Worm (Caenorhabditis elegans) whole organism, young adult: Measurements from ENCODE around the gene cpna-3.

ENCODE experiments used
- B0019.2 ChIP-seq: fragments of 200-800 bp; sonication (Bioruptor generic); conservative IDR thresholded peaks from 2 replicates; pipeline ENCODE4 v1.3.6; 2022; ENCODE audit warnings: missing genetic modification reagents, missing genetic modification characterization, missing compliant biosample characterization
- B0336.3 ChIP-seq: fragments of 200-800 bp; sonication (Bioruptor generic); IDR thresholded peaks from 2 replicates; pipeline ENCODE4 v1.3.6; 2022; ENCODE audit warnings: missing genetic modification characterization, missing compliant biosample characterization
- C17E4.6 ChIP-seq: fragments of 200-800 bp; sonication (Bioruptor generic); IDR thresholded peaks from 2 replicates; pipeline ENCODE4 v1.3.6; 2022; ENCODE audit warnings: missing genetic modification reagents, missing genetic modification characterization, missing compliant biosample characterization
- F10E7.11 ChIP-seq: sonication (generic microtip); optimal IDR thresholded peaks from 2 replicates; lab custom pipeline; 2017; ENCODE audit warnings: mild to moderate bottlenecking, missing genetic modification characterization, moderate library complexity, missing compliant biosample characterization
- F23B12.7 ChIP-seq: sonication (generic microtip); optimal IDR thresholded peaks from 2 replicates; lab custom pipeline; 2017; ENCODE audit warnings: missing genetic modification characterization, mild to moderate bottlenecking, missing compliant biosample characterization, antibody characterized with exemption, moderate library complexity; ENCODE audit not compliant: insufficient read depth
- F49E8.2 ChIP-seq: sonication (generic microtip); optimal IDR thresholded peaks from 3 replicates; lab custom pipeline; 2017; ENCODE audit warnings: missing genetic modification characterization, mild to moderate bottlenecking, missing compliant biosample characterization, antibody characterized with exemption, moderate library complexity; ENCODE audit not compliant: insufficient read depth
- F52B5.7 ChIP-seq: sonication (generic microtip); optimal IDR thresholded peaks from 2 replicates; lab custom pipeline; 2016; ENCODE audit warnings: mild to moderate bottlenecking, missing genetic modification characterization, missing compliant biosample characterization
- F57A8.1 ChIP-seq: fragments of 200-800 bp; sonication (Bioruptor generic); optimal IDR thresholded peaks from 2 replicates; lab custom pipeline; 2018; ENCODE audit warnings: mild to moderate bottlenecking, missing genetic modification characterization, moderate library complexity, missing compliant biosample characterization
- F57C9.4 ChIP-seq: sonication (generic microtip); optimal IDR thresholded peaks from 2 replicates; lab custom pipeline; 2017; ENCODE audit warnings: mild to moderate bottlenecking, missing genetic modification characterization, missing compliant biosample characterization
- K11D2.4 ChIP-seq: fragments of 200-800 bp; sonication (Bioruptor generic); IDR thresholded peaks from 2 replicates; pipeline ENCODE4 v1.3.6; 2022; ENCODE audit warnings: missing genetic modification reagents, missing genetic modification characterization, missing compliant biosample characterization
- T07F8.4 ChIP-seq: sonication (generic microtip); optimal IDR thresholded peaks from 2 replicates; lab custom pipeline; 2016; ENCODE audit warnings: mild to moderate bottlenecking, missing genetic modification characterization, moderate library complexity, missing compliant biosample characterization
- Y53F4B.3 ChIP-seq: fragments of 200-800 bp; sonication (Bioruptor generic); IDR thresholded peaks from 2 replicates; pipeline ENCODE4 v1.3.6; 2022; ENCODE audit warnings: missing genetic modification reagents, missing genetic modification characterization, missing compliant biosample characterization
- akir-1 ChIP-seq: fragments of 200-800 bp; sonication (Bioruptor generic); optimal IDR thresholded peaks from 2 replicates; lab custom pipeline; 2018; ENCODE audit warnings: mild to moderate bottlenecking, missing genetic modification characterization, moderate library complexity, missing compliant biosample characterization
- atf-7 ChIP-seq: sonication (generic microtip); optimal IDR thresholded peaks from 2 replicates; lab custom pipeline; 2017; ENCODE audit warnings: mild to moderate bottlenecking, missing genetic modification characterization, missing compliant biosample characterization
- bed-1 ChIP-seq: fragments of 200-800 bp; sonication (Bioruptor generic); IDR thresholded peaks from 2 replicates; pipeline ENCODE4 v1.3.6; 2022; ENCODE audit warnings: missing genetic modification reagents, missing genetic modification characterization, missing compliant biosample characterization
- bed-2 ChIP-seq: fragments of 200-800 bp; sonication (Bioruptor generic); IDR thresholded peaks from 2 replicates; pipeline ENCODE4 v1.3.6; 2022; ENCODE audit warnings: missing genetic modification reagents, missing genetic modification characterization, missing compliant biosample characterization
- ceh-27 ChIP-seq: fragments of 200-800 bp; sonication (Bioruptor generic); optimal IDR thresholded peaks from 2 replicates; lab custom pipeline; 2018; ENCODE audit warnings: mild to moderate bottlenecking, missing genetic modification characterization, moderate library complexity, missing compliant biosample characterization
- chd-7 ChIP-seq: sonication (generic microtip); optimal IDR thresholded peaks from 2 replicates; lab custom pipeline; 2016; ENCODE audit warnings: mild to moderate bottlenecking, missing genetic modification characterization, moderate library complexity, missing compliant biosample characterization
- die-1 ChIP-seq: sonication (generic microtip); optimal IDR thresholded peaks from 2 replicates; lab custom pipeline; 2016; ENCODE audit warnings: missing genotype, mild to moderate bottlenecking, missing genetic modification characterization, missing compliant biosample characterization
- dpff-1 ChIP-seq: sonication (generic microtip); optimal IDR thresholded peaks from 2 replicates; lab custom pipeline; 2017; ENCODE audit warnings: mild to moderate bottlenecking, missing genetic modification characterization, missing compliant biosample characterization
- dpl-1 ChIP-seq: fragments of 150-350 bp; optimal IDR thresholded peaks from 2 replicates; lab custom pipeline; 2014; ENCODE audit warnings: missing biosample characterization, missing genetic modification reagents, missing genetic modification characterization
- egrh-3 ChIP-seq: fragments of 200-800 bp; sonication (Bioruptor generic); IDR thresholded peaks from 2 replicates; pipeline ENCODE4 v1.3.6; 2022; ENCODE audit warnings: missing genetic modification reagents, missing genetic modification characterization, missing compliant biosample characterization
- fkh-3 ChIP-seq: sonication (generic microtip); optimal IDR thresholded peaks from 2 replicates; lab custom pipeline; 2016; ENCODE audit warnings: mild to moderate bottlenecking, missing genetic modification characterization, missing compliant biosample characterization
- him-1 ChIP-seq: sonication (generic microtip); optimal IDR thresholded peaks from 2 replicates; lab custom pipeline; 2016; ENCODE audit warnings: missing genotype, missing genetic modification reagents, missing genetic modification characterization, missing compliant biosample characterization
- hmg-1.2 ChIP-seq: fragments of 200-800 bp; sonication (Bioruptor generic); IDR thresholded peaks from 2 replicates; pipeline ENCODE4 v1.3.6; 2022; ENCODE audit warnings: missing genetic modification reagents, missing genetic modification characterization, missing compliant biosample characterization
- lag-1 ChIP-seq: fragments of 200-800 bp; sonication (Bioruptor generic); IDR thresholded peaks from 2 replicates; pipeline ENCODE4 v1.3.6; 2022; ENCODE audit warnings: missing genetic modification reagents, missing genetic modification characterization, missing compliant biosample characterization
- lin-26 ChIP-seq: fragments of 200-800 bp; sonication (Bioruptor generic); IDR thresholded peaks from 2 replicates; pipeline ENCODE4 v1.3.6; 2022; ENCODE audit warnings: missing genetic modification reagents, missing genetic modification characterization, missing compliant biosample characterization
- lsl-1 ChIP-seq: fragments of 200-800 bp; sonication (Bioruptor generic); optimal IDR thresholded peaks from 2 replicates; lab custom pipeline; 2018; ENCODE audit warnings: mild to moderate bottlenecking, missing genetic modification characterization, moderate library complexity, missing compliant biosample characterization
- madf-6 ChIP-seq: fragments of 200-800 bp; sonication (Bioruptor generic); IDR thresholded peaks from 2 replicates; pipeline ENCODE4 v1.3.6; 2022; ENCODE audit warnings: missing genetic modification reagents, missing genetic modification characterization, missing compliant biosample characterization
- madf-8 ChIP-seq: fragments of 200-800 bp; sonication (Bioruptor generic); conservative IDR thresholded peaks from 2 replicates; pipeline ENCODE4 v1.3.6; 2022; ENCODE audit warnings: missing genetic modification reagents, missing genetic modification characterization, missing compliant biosample characterization
- mcd-1 ChIP-seq: fragments of 200-800 bp; sonication (Bioruptor generic); IDR thresholded peaks from 2 replicates; pipeline ENCODE4 v1.3.6; 2022; ENCODE audit warnings: missing genetic modification reagents, missing genetic modification characterization, missing compliant biosample characterization
- nfya-1 ChIP-seq: sonication (generic microtip); optimal IDR thresholded peaks from 2 replicates; lab custom pipeline; 2017; ENCODE audit warnings: antibody characterized with exemption, missing compliant biosample characterization, missing genetic modification characterization, borderline replicate concordance; ENCODE audit not compliant: insufficient read depth
- nfya-2 ChIP-seq: fragments of 200-800 bp; sonication (Bioruptor generic); IDR thresholded peaks from 2 replicates; pipeline ENCODE4 v1.3.6; 2022; ENCODE audit warnings: missing genetic modification reagents, missing genetic modification characterization, missing compliant biosample characterization
- nhr-120 ChIP-seq: fragments of 200-800 bp; sonication (Bioruptor generic); IDR thresholded peaks from 2 replicates; pipeline ENCODE4 v1.3.6; 2022; ENCODE audit warnings: missing genetic modification characterization, missing compliant biosample characterization
- nhr-179 ChIP-seq: sonication (generic microtip); optimal IDR thresholded peaks from 2 replicates; lab custom pipeline; 2016; ENCODE audit warnings: mild to moderate bottlenecking, missing genetic modification characterization, missing compliant biosample characterization
- rcor-1 ChIP-seq: fragments of 200-800 bp; sonication (Bioruptor generic); IDR thresholded peaks from 2 replicates; pipeline ENCODE4 v1.3.6; 2022; ENCODE audit warnings: missing genetic modification reagents, missing genetic modification characterization, missing compliant biosample characterization
- snpc-1.1 ChIP-seq: sonication (generic microtip); optimal IDR thresholded peaks from 2 replicates; lab custom pipeline; 2017; ENCODE audit warnings: missing genetic modification characterization, mild to moderate bottlenecking, missing compliant biosample characterization, antibody characterized with exemption, moderate library complexity, missing genotype, missing genetic modification reagents; ENCODE audit not compliant: insufficient read depth
- snpc-3.4 ChIP-seq: sonication (generic microtip); optimal IDR thresholded peaks from 2 replicates; lab custom pipeline; 2017; ENCODE audit warnings: missing genetic modification characterization, mild to moderate bottlenecking, missing compliant biosample characterization, antibody characterized with exemption, moderate library complexity, missing genotype, missing genetic modification reagents
- snpc-4 ChIP-seq, 5 experiments: fragments of 150-350 bp in 1 of 5; sonication (generic microtip) in 4 of 5; optimal IDR thresholded peaks; 2 replicates each; lab custom pipeline; 2014 to 2018; ENCODE audit warnings: missing genetic modification characterization in 5 of 5, missing biosample characterization in 3 of 5, antibody characterized with exemption in 2 of 5, mild to moderate bottlenecking in 2 of 5, missing compliant biosample characterization in 2 of 5, missing genotype in 2 of 5, moderate library complexity in 2 of 5, missing genetic modification reagents in 1 of 5
- sptf-2 ChIP-seq: fragments of 200-800 bp; sonication (Bioruptor generic); optimal IDR thresholded peaks from 2 replicates; lab custom pipeline; 2018; ENCODE audit warnings: mild to moderate bottlenecking, missing genetic modification characterization, missing compliant biosample characterization
- tbp1 ChIP-seq: fragments of 200-800 bp; sonication (Bioruptor generic); optimal IDR thresholded peaks from 2 replicates; lab custom pipeline; 2018; ENCODE audit warnings: mild to moderate bottlenecking, missing genetic modification characterization, missing compliant biosample characterization
- zim-3 ChIP-seq: sonication (generic microtip); optimal IDR thresholded peaks from 2 replicates; lab custom pipeline; 2017; ENCODE audit warnings: mild to moderate bottlenecking, missing genetic modification characterization, moderate library complexity, missing compliant biosample characterization
- ztf-18 ChIP-seq: sonication (generic microtip); optimal IDR thresholded peaks from 2 replicates; lab custom pipeline; 2016; ENCODE audit warnings: missing genotype, mild to moderate bottlenecking, missing genetic modification characterization, missing compliant biosample characterization
- ztf-26 ChIP-seq: sonication (generic microtip); optimal IDR thresholded peaks from 2 replicates; lab custom pipeline; 2017; ENCODE audit warnings: missing genetic modification characterization, missing compliant biosample characterization

The cpna-3 gene

DNA sequence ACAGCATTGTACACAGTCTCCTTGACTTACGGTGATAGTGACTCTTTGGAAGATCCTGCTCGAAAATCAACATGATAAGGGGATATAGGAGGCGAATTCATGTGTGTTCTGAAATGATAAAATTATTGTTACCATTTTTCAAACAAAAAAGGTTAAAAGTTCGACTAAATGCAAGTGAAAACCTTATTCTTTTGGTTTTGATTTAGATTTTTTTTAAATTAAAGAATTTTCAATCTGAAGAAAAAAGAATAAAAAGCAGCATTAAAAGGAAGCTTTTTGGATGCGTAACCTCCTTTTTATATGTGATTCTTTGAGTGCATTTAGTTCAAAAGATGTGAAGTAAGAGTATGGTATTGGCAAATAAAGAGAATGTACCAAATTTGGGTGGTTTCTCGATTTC, 38.7 kb downstream of the cpna-3 start, which contains the start of gene delm-1:
Gene delm-1, minus strand, starts transcription at position 101 of the 400 bp plus-strand sequence.
- TF ChIP-seq F52B5.7 (tag; lab: Kevin White, UChicago), result no peak
- no peak for TF ChIP-seq C17E4.6 (GFP tag; lab: Robert Waterston, UW)
- TF ChIP-seq F23B12.7 (tag; lab: Kevin White, UChicago), result no peak
- TF ChIP-seq nfya-2 (GFP tag; lab: Robert Waterston, UW), result no peak
- TF ChIP-seq zim-3, result no peak
- TF ChIP-seq bed-1 (GFP tag; lab: Robert Waterston, UW), result no peak
- no peak for TF ChIP-seq snpc-1.1 (tag; lab: Kevin White, UChicago)
- no peak for TF ChIP-seq madf-6 (GFP tag; lab: Robert Waterston, UW)
- TF ChIP-seq nhr-179 (tag; lab: Kevin White, UChicago), result no peak
- no peak for TF ChIP-seq nhr-120 (GFP tag; lab: Robert Waterston, UW)
- no peak for TF ChIP-seq nfya-1 (tag; lab: Kevin White, UChicago)
- TF ChIP-seq F57C9.4 (tag; lab: Kevin White, UChicago), result no peak
- TF ChIP-seq mcd-1 (GFP tag; lab: Robert Waterston, UW), result no peak
- no peak for TF ChIP-seq egrh-3 (GFP tag; lab: Robert Waterston, UW)
- TF ChIP-seq B0336.3 (GFP tag; lab: Robert Waterston, UW), result no peak
- TF ChIP-seq hmg-1.2 (GFP tag; lab: Robert Waterston, UW), result no peak

DNA sequence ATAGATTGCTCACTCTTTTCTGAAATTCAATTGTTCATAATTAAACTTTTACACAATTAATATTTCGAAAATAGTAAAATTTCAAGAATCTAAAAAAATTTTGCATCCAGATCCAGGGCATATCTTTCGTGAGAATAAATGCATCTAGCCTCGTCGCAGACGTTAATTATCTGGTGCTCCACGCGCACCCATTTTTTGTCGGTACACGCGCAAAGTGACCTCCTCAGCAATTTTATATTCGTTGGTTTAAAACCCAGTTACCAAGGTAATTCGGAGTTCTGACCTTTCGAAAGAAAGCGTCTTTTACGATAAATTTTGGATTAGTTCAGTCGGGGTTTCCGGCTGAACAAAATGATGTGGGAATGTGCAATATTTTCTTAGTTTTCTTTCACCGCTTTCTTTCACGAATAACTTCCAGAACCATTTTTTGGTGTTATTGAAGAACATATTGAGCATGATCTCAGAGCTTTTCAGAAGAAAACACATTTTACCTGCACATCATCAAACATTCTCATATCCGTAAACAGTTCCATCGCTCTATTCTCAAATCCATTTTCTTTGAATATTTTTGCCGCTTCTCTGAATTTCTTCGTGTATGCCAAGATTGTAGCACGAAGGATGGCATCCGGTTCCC, 43.6 kb downstream of the cpna-3 start:
- TF ChIP-seq him-1 (tag; lab: Kevin White, UChicago) (no peak), K11D2.4 (GFP tag; lab: Robert Waterston, UW) (no peak), tbp1 (GFP tag; lab: Kevin White, UChicago) (peak; percentile 73), Y53F4B.3 (GFP tag; lab: Robert Waterston, UW) (no peak), sptf-2 (no peak), fkh-3 (tag; lab: Kevin White, UChicago) (no peak), dpl-1 (GFP tag; lab: Kevin White, UChicago) (no peak), F10E7.11 (tag; lab: Kevin White, UChicago) (no peak), lsl-1 (GFP tag; lab: Kevin White, UChicago) (peak; percentile 45), lin-26 (GFP tag; lab: Robert Waterston, UW) (no peak), B0019.2 (GFP tag; lab: Robert Waterston, UW) (no peak), atf-7 (tag; lab: Kevin White, UChicago) (no peak), dpff-1 (tag; lab: Kevin White, UChicago) (no peak), chd-7 (tag; lab: Kevin White, UChicago) (no peak), nfya-1 (tag; lab: Kevin White, UChicago) (no peak), rcor-1 (GFP tag; lab: Robert Waterston, UW) (no peak; the same call in 1 of the 2 replicates), die-1 (no peak), ceh-27 (no peak), F57A8.1 (no peak), F49E8.2 (tag; lab: Kevin White, UChicago) (peak; percentile 8), snpc-4 (GFP tag; optimal IDR thresholded peaks at IDR 0.05; lab: Kevin White, UChicago) (peak; percentile 82), snpc-4 (tag; optimal IDR thresholded peaks at IDR 0.05; lab: Kevin White, UChicago) (peak; percentile 86 to 97 (median 94)), lag-1 (no peak), bed-2 (no peak), ztf-18 (tag; lab: Kevin White, UChicago) (no peak), B0336.3 (GFP tag; lab: Robert Waterston, UW) (no peak), ztf-26 (tag; lab: Kevin White, UChicago) (no peak), snpc-1.1 (tag; lab: Kevin White, UChicago) (peak; percentile 92), akir-1 (GFP tag; lab: Kevin White, UChicago) (no peak), madf-6 (GFP tag; lab: Robert Waterston, UW) (peak; percentile 67), snpc-3.4 (tag; lab: Kevin White, UChicago) (peak; percentile 78), egrh-3 (GFP tag; lab: Robert Waterston, UW) (no peak), zim-3 (no peak), T07F8.4 (tag; lab: Kevin White, UChicago) (no peak), madf-8 (GFP tag; lab: Robert Waterston, UW) (no peak)
